Fruit fly (Drosophila melanogaster) whole organism, wandering third instar larva: ENCODE results near the gene crn.

Experiments used
- CrebA ChIP-seq: fragments of 200-800 bp; sonication (Bioruptor generic); optimal IDR thresholded peaks from 2 replicates; lab custom pipeline; 2016; ENCODE audit warnings: missing biosample characterization, mild to moderate bottlenecking, missing genetic modification characterization, borderline replicate concordance
- Mio ChIP-seq: sonication (Bioruptor generic); optimal IDR thresholded peaks from 2 replicates; lab custom pipeline; 2016; ENCODE audit warnings: missing biosample characterization, missing genetic modification characterization
- foxo ChIP-seq, 2 experiments: fragments of 200-800 bp; sonication (Bioruptor generic); optimal IDR thresholded peaks; 2 replicates in 1 of 2; 3 replicates in 1 of 2; lab custom pipeline; 2016 to 2017; ENCODE audit warnings: missing biosample characterization in 2 of 2, missing genetic modification characterization in 2 of 2
- h ChIP-seq: fragments of 200-800 bp; sonication (Bioruptor generic); optimal IDR thresholded peaks from 3 replicates; lab custom pipeline; 2016; ENCODE audit warnings: missing biosample characterization, mild to moderate bottlenecking, missing genetic modification characterization
- sv ChIP-seq: fragments of 200-800 bp; sonication (Bioruptor generic); optimal IDR thresholded peaks from 3 replicates; lab custom pipeline; 2016; ENCODE audit warnings: missing biosample characterization, missing genetic modification characterization
- usp ChIP-seq: fragments of >200 bp; optimal IDR thresholded peaks from 2 replicates; lab custom pipeline; 2017; ENCODE audit warnings: missing biosample characterization, missing genetic modification characterization

- TF ChIP-seq CrebA (GFP tag; lab: Kevin White, UChicago) (no peak), h (GFP tag; lab: Kevin White, UChicago) (no peak), Mio (GFP tag; lab: Kevin White, UChicago) (no peak), usp (no peak), sv (GFP tag; lab: Kevin White, UChicago) (no peak), foxo (GFP tag; optimal IDR thresholded peaks at IDR 0.05; lab: Kevin White, UChicago) (no peak)
These were observed 33.7 kb upstream of the crn start for dm6 chrX:2283470-2283869.
